Worm (Caenorhabditis elegans): ENCODE data around the gene R02E4.2.

- TF ChIP-seq che-1 (tag; optimal IDR thresholded peaks at IDR 0.05) (no peak), pqm-1 (tag; optimal IDR thresholded peaks at IDR 0.05) (no peak), ref-2 (tag; optimal IDR thresholded peaks at IDR 0.05) (no peak), ceh-6 (GFP tag; optimal IDR thresholded peaks at IDR 0.05) (no peak), madf-2 (tag; optimal IDR thresholded peaks at IDR 0.05) (no peak), dve-1 (tag; optimal IDR thresholded peaks at IDR 0.05) (no peak), rnt-1 (tag; optimal IDR thresholded peaks at IDR 0.05) (no peak), nhr-11 (tag; optimal IDR thresholded peaks at IDR 0.05) (no peak), pat-9 (tag; optimal IDR thresholded peaks at IDR 0.05) (no peak), hlh-30 (tag; optimal IDR thresholded peaks at IDR 0.05; ENCODE audit: insufficient read depth) (no peak), npax-4 (tag; optimal IDR thresholded peaks at IDR 0.05) (no peak), pag-3 (tag; optimal IDR thresholded peaks at IDR 0.05; ENCODE audit: borderline replicate concordance) (no peak)
Observed at ce11 chrX:4148449-4149031, 41.3 kb downstream of the R02E4.2 start.
